Fruit fly (Drosophila melanogaster) whole organism, embryonic: ENCODE measurements around the gene CG17233.

Source experiments
- CG10565 ChIP-seq: fragments of 200-800 bp; sonication (Bioruptor generic); optimal IDR thresholded peaks from 3 replicates; lab custom pipeline; 2016; ENCODE audit warnings: missing biosample characterization, mild to moderate bottlenecking, missing genetic modification characterization
- CG11085 ChIP-seq: fragments of 200-800 bp; sonication (Bioruptor generic); IDR thresholded peaks from 2 replicates; pipeline ENCODE4 v1.3.6; 2022; ENCODE audit warnings: missing biosample characterization, missing genetic modification characterization
- CG14667 ChIP-seq: fragments of 200-800 bp; sonication (Bioruptor generic); IDR thresholded peaks from 2 replicates; pipeline ENCODE4 v1.3.6; 2022; ENCODE audit warnings: missing biosample characterization, missing genetic modification characterization
- CG14860 ChIP-seq: fragments of 200-800 bp; sonication (Bioruptor generic); IDR thresholded peaks from 3 replicates; pipeline ENCODE4 v1.3.6; 2022; ENCODE audit warnings: missing biosample characterization, missing genetic modification characterization; ENCODE audit not compliant: partially characterized antibody
- CG18262 ChIP-seq: fragments of 200-800 bp; optimal IDR thresholded peaks from 3 replicates; lab custom pipeline; 2019; ENCODE audit warnings: missing biosample characterization, mild to moderate bottlenecking, missing genetic modification characterization, moderate library complexity
- CG2889 ChIP-seq: fragments of 200-800 bp; sonication (Bioruptor generic); IDR thresholded peaks from 3 replicates; pipeline ENCODE4 v1.3.6; 2022; ENCODE audit warnings: missing biosample characterization, missing genetic modification characterization
- ase ChIP-seq: fragments of 200-800 bp; sonication (Bioruptor generic); IDR thresholded peaks from 3 replicates; pipeline ENCODE4 v1.3.6; 2022; ENCODE audit warnings: missing biosample characterization, missing genetic modification characterization
- crol ChIP-seq: fragments of 200-800 bp; sonication (Bioruptor generic); IDR thresholded peaks from 2 replicates; pipeline ENCODE4 v1.3.6; 2022; ENCODE audit warnings: missing biosample characterization, missing genetic modification characterization
- fd102C ChIP-seq: fragments of 200-800 bp; sonication (Bioruptor generic); optimal IDR thresholded peaks from 2 replicates; lab custom pipeline; 2018; ENCODE audit warnings: missing biosample characterization, mild to moderate bottlenecking, missing genetic modification characterization, moderate library complexity
- h ChIP-seq: fragments of >200 bp; optimal IDR thresholded peaks from 2 replicates; lab custom pipeline; 2017

- TF ChIP-seq h (lab: Kevin White, UChicago) = no peak
- TF ChIP-seq CG18262 (tag; lab: Kevin White, UChicago) = no peak
- no peak for TF ChIP-seq CG11085
- TF ChIP-seq CG2889 (GFP tag; lab: Robert Waterston, UW) = no peak
- no peak for TF ChIP-seq CG10565 (GFP tag; lab: Kevin White, UChicago)
- no peak for TF ChIP-seq crol (GFP tag; lab: Robert Waterston, UW)
- TF ChIP-seq CG14667 (GFP tag; lab: Robert Waterston, UW) = no peak
- no peak for TF ChIP-seq ase (GFP tag; lab: Robert Waterston, UW)
- TF ChIP-seq fd102C (GFP tag; lab: Kevin White, UChicago) = no peak
- TF ChIP-seq CG14860 (GFP tag; lab: Robert Waterston, UW) = no peak
These were observed 45.4 kb downstream of the CG17233 start for dm6 chr3L:20196321-20196720.
